Worm (Caenorhabditis elegans) whole organism, L1 larva: ENCODE results near the gene ZC239.21.

Source experiments
- C04F5.9 ChIP-seq: sonication (generic microtip); optimal IDR thresholded peaks from 2 replicates; lab custom pipeline; 2016; ENCODE audit warnings: missing genetic modification characterization, missing compliant biosample characterization
- elt-3 ChIP-seq, 6 experiments: fragments of 150-350 bp in 1 of 6; sonication (generic microtip); optimal IDR thresholded peaks; 2 replicates each; lab custom pipeline; 2017 to 2018; ENCODE audit warnings: missing biosample characterization in 6 of 6, missing genetic modification characterization in 6 of 6, inconsistent platforms in 1 of 6
- lin-15B ChIP-seq: fragments of 150-350 bp; sonication (generic microtip); optimal IDR thresholded peaks from 3 replicates; lab custom pipeline; 2014; ENCODE audit warnings: missing biosample characterization, missing genetic modification characterization
- lir-3 ChIP-seq: sonication (generic microtip); optimal IDR thresholded peaks from 2 replicates; lab custom pipeline; 2016; ENCODE audit warnings: mild to moderate bottlenecking, missing genetic modification characterization, moderate library complexity, missing compliant biosample characterization; ENCODE audit not compliant: poor library complexity
- lsy-2 ChIP-seq, 2 experiments: fragments of 150-350 bp; optimal IDR thresholded peaks; 2 replicates each; lab custom pipeline; 2014; ENCODE audit warnings: missing biosample characterization in 2 of 2, missing genetic modification characterization in 2 of 2
- mdl-1 ChIP-seq, 2 experiments: fragments of 150-350 bp; optimal IDR thresholded peaks; 2 replicates each; lab custom pipeline; 2014 to 2017; ENCODE audit warnings: missing biosample characterization in 2 of 2, missing genetic modification characterization in 2 of 2, inconsistent platforms in 1 of 2
- nhr-12 ChIP-seq: sonication (generic microtip); optimal IDR thresholded peaks from 2 replicates; lab custom pipeline; 2017; ENCODE audit warnings: missing biosample characterization, missing genetic modification characterization
- nhr-76 ChIP-seq: sonication (generic microtip); optimal IDR thresholded peaks from 2 replicates; lab custom pipeline; 2017; ENCODE audit warnings: missing biosample characterization, missing genetic modification characterization
- tbx-2 ChIP-seq: sonication (generic microtip); optimal IDR thresholded peaks from 2 replicates; lab custom pipeline; 2016; ENCODE audit warnings: missing genetic modification characterization, missing compliant biosample characterization
- unc-130 ChIP-seq: fragments of 150-350 bp; optimal IDR thresholded peaks from 2 replicates; lab custom pipeline; 2017; ENCODE audit warnings: missing biosample characterization, missing genetic modification characterization, inconsistent platforms
- unc-62 ChIP-seq: fragments of 150-350 bp; optimal IDR thresholded peaks from 2 replicates; lab custom pipeline; 2014; ENCODE audit warnings: missing biosample characterization, missing genetic modification reagents, missing genetic modification characterization
- zag-1 ChIP-seq: fragments of 150-350 bp; optimal IDR thresholded peaks from 2 replicates; lab custom pipeline; 2014; ENCODE audit warnings: missing biosample characterization, missing genetic modification characterization

DNA sequence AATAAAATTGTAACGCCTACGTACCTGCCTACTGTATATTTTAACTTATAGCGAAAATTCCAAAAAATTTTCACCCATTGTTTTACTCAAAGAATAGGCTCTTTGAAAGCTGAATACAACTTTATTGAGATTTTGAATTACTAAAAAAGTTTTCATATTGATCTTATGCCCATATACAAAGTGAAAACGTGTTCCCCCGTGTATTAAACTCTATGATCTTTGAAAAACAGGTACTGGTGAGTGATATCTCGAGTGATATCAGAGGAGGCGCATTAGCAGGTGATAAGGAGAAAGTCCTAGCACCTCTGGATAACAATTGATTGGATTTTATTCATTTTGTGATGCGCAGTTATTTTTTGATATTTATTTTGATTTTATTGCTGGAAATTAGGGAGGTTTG, 33.5 kb downstream of the ZC239.21 start, which contains the start of gene C17F4.3:
- TF ChIP-seq zag-1 (no peak), lin-15B (tag; lab: Kevin White, UChicago) (no peak), unc-62 (no peak), nhr-12 (tag; lab: Kevin White, UChicago) (no peak), lsy-2 (tag; optimal IDR thresholded peaks at IDR 0.05; lab: Kevin White, UChicago) (no peak), mdl-1 (tag; optimal IDR thresholded peaks at IDR 0.05; lab: Kevin White, UChicago) (no peak), C04F5.9 (no peak), elt-3 (tag; optimal IDR thresholded peaks at IDR 0.05; lab: Kevin White, UChicago) (no peak), tbx-2 (no peak), nhr-76 (tag; lab: Kevin White, UChicago) (no peak), lir-3 (no peak), unc-130 (tag; lab: Kevin White, UChicago) (no peak)
